Worm (Caenorhabditis elegans) whole organism, L3 larva: ENCODE results near the gene clp-1.

Experiments used
- R02D3.7 ChIP-seq: fragments of 150-350 bp; optimal IDR thresholded peaks from 2 replicates; lab custom pipeline; 2014; ENCODE audit warnings: missing biosample characterization, missing genetic modification characterization
- ceh-16 ChIP-seq: sonication (generic microtip); optimal IDR thresholded peaks from 2 replicates; lab custom pipeline; 2017; ENCODE audit warnings: missing biosample characterization, missing genetic modification characterization
- ceh-28 ChIP-seq: fragments of 150-350 bp; optimal IDR thresholded peaks from 2 replicates; lab custom pipeline; 2014; ENCODE audit warnings: missing biosample characterization, missing genetic modification reagents, missing genetic modification characterization
- ceh-82 ChIP-seq: fragments of 150-350 bp; optimal IDR thresholded peaks from 2 replicates; lab custom pipeline; 2014; ENCODE audit warnings: missing biosample characterization, missing genetic modification characterization
- ceh-9 ChIP-seq: sonication (generic microtip); optimal IDR thresholded peaks from 2 replicates; lab custom pipeline; 2018; ENCODE audit warnings: missing biosample characterization, missing genetic modification characterization
- daf-12 ChIP-seq: fragments of 150-350 bp; optimal IDR thresholded peaks from 2 replicates; lab custom pipeline; 2014; ENCODE audit warnings: missing biosample characterization, missing genetic modification reagents, missing genetic modification characterization
- egl-27 ChIP-seq: sonication (generic microtip); optimal IDR thresholded peaks from 4 replicates; lab custom pipeline; 2017; ENCODE audit warnings: missing biosample characterization, missing genetic modification reagents, missing genetic modification characterization
- egl-5 ChIP-seq: fragments of 150-350 bp; optimal IDR thresholded peaks from 2 replicates; lab custom pipeline; 2017; ENCODE audit warnings: missing biosample characterization, missing genetic modification reagents, missing genetic modification characterization, inconsistent platforms
- elt-1 ChIP-seq: fragments of 150-350 bp; optimal IDR thresholded peaks from 2 replicates; lab custom pipeline; 2014; ENCODE audit warnings: missing biosample characterization, missing genetic modification characterization
- elt-3 ChIP-seq, 3 experiments: fragments of 150-350 bp in 1 of 3; sonication (generic microtip) in 2 of 3; optimal IDR thresholded peaks; 2 replicates in 2 of 3; 4 replicates in 1 of 3; lab custom pipeline; 2014 to 2017; ENCODE audit warnings: missing biosample characterization in 3 of 3, missing genetic modification characterization in 3 of 3
- eor-1 ChIP-seq, 2 experiments: fragments of 150-350 bp; optimal IDR thresholded peaks; 2 replicates each; lab custom pipeline; 2014 to 2018; ENCODE audit warnings: missing biosample characterization in 2 of 2, missing genetic modification characterization in 2 of 2
- fkh-10 ChIP-seq: sonication (generic microtip); optimal IDR thresholded peaks from 2 replicates; lab custom pipeline; 2017; ENCODE audit warnings: missing biosample characterization, missing genetic modification reagents, missing genetic modification characterization
- fkh-2 ChIP-seq: fragments of 150-350 bp; optimal IDR thresholded peaks from 2 replicates; lab custom pipeline; 2014; ENCODE audit warnings: missing biosample characterization, missing genetic modification reagents, missing genetic modification characterization
- hmg-11 ChIP-seq: sonication (generic microtip); optimal IDR thresholded peaks from 2 replicates; lab custom pipeline; 2016; ENCODE audit warnings: missing genetic modification characterization, missing compliant biosample characterization
- jun-1 ChIP-seq: fragments of 150-350 bp; optimal IDR thresholded peaks from 2 replicates; lab custom pipeline; 2014; ENCODE audit warnings: missing biosample characterization, missing genetic modification reagents, missing genetic modification characterization
- lin-15B ChIP-seq: fragments of 150-350 bp; optimal IDR thresholded peaks from 2 replicates; lab custom pipeline; 2014; ENCODE audit warnings: missing biosample characterization, missing genetic modification characterization
- lin-39 ChIP-seq: fragments of 150-350 bp; optimal IDR thresholded peaks from 2 replicates; lab custom pipeline; 2018; ENCODE audit warnings: missing biosample characterization, missing genetic modification reagents, missing genetic modification characterization
- mdl-1 ChIP-seq: fragments of 150-350 bp; optimal IDR thresholded peaks from 2 replicates; lab custom pipeline; 2014; ENCODE audit warnings: missing biosample characterization, missing genetic modification characterization
- mml-1 ChIP-seq: fragments of 150-350 bp; sonication (generic microtip); optimal IDR thresholded peaks from 3 replicates; lab custom pipeline; 2014; ENCODE audit warnings: missing biosample characterization, missing genetic modification characterization
- nhr-11 ChIP-seq: fragments of 150-350 bp; optimal IDR thresholded peaks from 2 replicates; lab custom pipeline; 2014; ENCODE audit warnings: missing biosample characterization, missing genetic modification characterization
- nhr-12 ChIP-seq: fragments of 150-350 bp; optimal IDR thresholded peaks from 2 replicates; lab custom pipeline; 2014; ENCODE audit warnings: missing biosample characterization, missing genetic modification characterization
- nhr-23 ChIP-seq: fragments of 150-350 bp; optimal IDR thresholded peaks from 2 replicates; lab custom pipeline; 2014; ENCODE audit warnings: missing biosample characterization, missing genetic modification reagents, missing genetic modification characterization
- nhr-237 ChIP-seq: fragments of 150-350 bp; optimal IDR thresholded peaks from 2 replicates; lab custom pipeline; 2014; ENCODE audit warnings: missing biosample characterization, missing genetic modification characterization
- nhr-28 ChIP-seq: fragments of 150-350 bp; optimal IDR thresholded peaks from 2 replicates; lab custom pipeline; 2014; ENCODE audit warnings: missing biosample characterization, missing genetic modification characterization
- nhr-67 ChIP-seq: fragments of 150-350 bp; optimal IDR thresholded peaks from 2 replicates; lab custom pipeline; 2014; ENCODE audit warnings: missing biosample characterization, missing genetic modification characterization
- nhr-76 ChIP-seq: fragments of 150-350 bp; sonication (generic microtip); optimal IDR thresholded peaks from 5 replicates; lab custom pipeline; 2014; ENCODE audit warnings: missing biosample characterization, missing genetic modification characterization
- nhr-77 ChIP-seq: fragments of 150-350 bp; optimal IDR thresholded peaks from 2 replicates; lab custom pipeline; 2014; ENCODE audit warnings: missing biosample characterization, missing genetic modification characterization
- pha-4 ChIP-seq: fragments of 150-350 bp; optimal IDR thresholded peaks from 2 replicates; lab custom pipeline; 2014; ENCODE audit warnings: missing biosample characterization, missing genetic modification reagents, missing genetic modification characterization
- pqm-1 ChIP-seq: fragments of 150-350 bp; optimal IDR thresholded peaks from 2 replicates; lab custom pipeline; 2017; ENCODE audit warnings: missing biosample characterization, missing genetic modification characterization, inconsistent platforms
- sea-2 ChIP-seq: fragments of 150-350 bp; sonication (generic microtip); optimal IDR thresholded peaks from 4 replicates; lab custom pipeline; 2014; ENCODE audit warnings: missing biosample characterization, missing genetic modification reagents, missing genetic modification characterization
- skn-1 ChIP-seq: fragments of 150-350 bp; optimal IDR thresholded peaks from 2 replicates; lab custom pipeline; 2014; ENCODE audit warnings: missing biosample characterization, missing genetic modification characterization
- snpc-4 ChIP-seq: fragments of 150-350 bp; optimal IDR thresholded peaks from 2 replicates; lab custom pipeline; 2014; ENCODE audit warnings: missing biosample characterization, missing genetic modification characterization
- tbx-2 ChIP-seq: sonication (generic microtip); optimal IDR thresholded peaks from 2 replicates; lab custom pipeline; 2016; ENCODE audit warnings: mild to moderate bottlenecking, missing genetic modification characterization, missing compliant biosample characterization
- zag-1 ChIP-seq: fragments of 150-350 bp; optimal IDR thresholded peaks from 2 replicates; lab custom pipeline; 2014; ENCODE audit warnings: missing biosample characterization, missing genetic modification characterization
- ztf-11 ChIP-seq: fragments of 150-350 bp; optimal IDR thresholded peaks from 2 replicates; lab custom pipeline; 2014; ENCODE audit warnings: missing biosample characterization, missing genetic modification characterization
- ztf-4 ChIP-seq: fragments of 150-350 bp; optimal IDR thresholded peaks from 2 replicates; lab custom pipeline; 2014; ENCODE audit warnings: missing biosample characterization, missing genetic modification characterization

Gene clp-1

DNA sequence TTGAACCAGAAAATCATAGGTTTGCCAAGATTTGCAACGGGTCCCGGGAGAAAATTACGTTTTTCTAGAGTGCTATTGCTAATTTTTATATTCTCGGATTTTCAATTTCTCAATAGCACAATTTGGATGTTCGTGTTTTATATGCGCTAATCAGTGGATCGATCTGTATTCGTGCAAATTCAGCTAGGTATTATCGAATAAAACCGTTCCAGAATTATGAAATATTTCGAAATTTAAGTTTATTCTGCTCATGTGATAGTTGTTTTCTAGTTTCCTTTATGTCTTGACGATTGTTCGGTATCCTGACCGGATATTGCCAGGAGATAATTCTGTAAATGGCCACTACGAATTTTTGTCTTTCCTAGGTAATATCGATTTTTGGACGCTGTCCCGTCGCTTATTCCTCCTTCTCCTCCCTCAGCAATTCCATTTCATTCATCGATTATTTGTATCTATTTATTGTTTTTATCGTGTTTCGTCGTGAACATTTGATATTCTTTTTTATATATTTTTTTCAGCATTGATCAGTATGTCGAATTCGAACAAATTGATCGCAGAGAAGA lies 30.6 kb downstream of the clp-1 start, which contains the start of gene cit-1.2:
Gene cit-1.2 (plus strand): TSS at position 513 of the 563 bp plus-strand sequence.
- no peak for TF ChIP-seq jun-1 (tag; lab: Kevin White, UChicago)
- TF ChIP-seq hmg-11 (tag; lab: Kevin White, UChicago) = no peak
- TF ChIP-seq elt-1 (tag; lab: Kevin White, UChicago) = no peak
- TF ChIP-seq nhr-237 (tag; lab: Kevin White, UChicago) = no peak
- no peak for TF ChIP-seq ceh-82 (tag; lab: Kevin White, UChicago)
- TF ChIP-seq sea-2 (GFP tag; lab: Kevin White, UChicago) = no peak
- TF ChIP-seq elt-3 (tag; optimal IDR thresholded peaks at IDR 0.05; lab: Kevin White, UChicago) = no peak
- no peak for TF ChIP-seq snpc-4 (tag; lab: Kevin White, UChicago)
- TF ChIP-seq nhr-23 = no peak
- TF ChIP-seq ztf-11 = no peak
- TF ChIP-seq nhr-67 = no peak
- no peak for TF ChIP-seq daf-12 (tag; lab: Kevin White, UChicago)
- TF ChIP-seq eor-1 (tag; optimal IDR thresholded peaks at IDR 0.05; lab: Kevin White, UChicago) = no peak
- TF ChIP-seq, all 47 proteins: peak for 0

DNA sequence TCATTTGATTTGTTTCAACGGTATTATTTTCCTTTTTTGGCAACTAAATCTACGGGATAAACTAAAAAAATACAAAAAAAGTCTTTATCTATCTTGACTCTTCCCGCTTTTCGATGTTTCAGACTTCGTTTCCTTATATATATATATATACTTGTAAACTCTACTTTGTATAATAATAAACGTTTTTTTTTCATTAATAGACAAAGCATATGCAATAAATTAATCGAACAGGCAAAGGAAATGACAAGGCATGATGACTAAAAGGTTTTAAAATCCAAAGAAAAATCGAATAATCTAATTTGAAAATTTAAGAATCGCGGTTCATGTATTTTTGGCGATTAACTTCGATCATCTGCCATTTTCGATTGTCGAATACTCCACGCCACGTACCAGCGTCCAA lies 33.8 kb downstream of the clp-1 start:
- no peak for TF ChIP-seq nhr-12 (tag; lab: Kevin White, UChicago)
- TF ChIP-seq elt-3 (tag; optimal IDR thresholded peaks at IDR 0.05; lab: Kevin White, UChicago) = no peak
- TF ChIP-seq jun-1 (tag; lab: Kevin White, UChicago) = no peak
- no peak for TF ChIP-seq nhr-23
- TF ChIP-seq egl-27 (tag; lab: Kevin White, UChicago) = no peak
- TF ChIP-seq fkh-10 (GFP tag; lab: Kevin White, UChicago) = no peak
- no peak for TF ChIP-seq egl-5 (tag; lab: Kevin White, UChicago)
- no peak for TF ChIP-seq zag-1
- TF ChIP-seq nhr-28 = no peak
- TF ChIP-seq fkh-2 (tag; lab: Kevin White, UChicago) = no peak
- TF ChIP-seq tbx-2 = no peak
- TF ChIP-seq nhr-76 (tag; lab: Kevin White, UChicago) = no peak
- TF ChIP-seq lin-15B (tag; lab: Kevin White, UChicago) = no peak
- no peak for TF ChIP-seq ztf-11
- no peak for TF ChIP-seq mml-1 (tag; lab: Kevin White, UChicago)
- no peak for TF ChIP-seq elt-1 (tag; lab: Kevin White, UChicago)
- TF ChIP-seq daf-12 (tag; lab: Kevin White, UChicago) = no peak
- no peak for TF ChIP-seq skn-1 (tag; lab: Kevin White, UChicago)
- no peak for TF ChIP-seq eor-1 (tag; optimal IDR thresholded peaks at IDR 0.05; lab: Kevin White, UChicago)
- TF ChIP-seq pqm-1 (tag; lab: Kevin White, UChicago) = no peak

DNA sequence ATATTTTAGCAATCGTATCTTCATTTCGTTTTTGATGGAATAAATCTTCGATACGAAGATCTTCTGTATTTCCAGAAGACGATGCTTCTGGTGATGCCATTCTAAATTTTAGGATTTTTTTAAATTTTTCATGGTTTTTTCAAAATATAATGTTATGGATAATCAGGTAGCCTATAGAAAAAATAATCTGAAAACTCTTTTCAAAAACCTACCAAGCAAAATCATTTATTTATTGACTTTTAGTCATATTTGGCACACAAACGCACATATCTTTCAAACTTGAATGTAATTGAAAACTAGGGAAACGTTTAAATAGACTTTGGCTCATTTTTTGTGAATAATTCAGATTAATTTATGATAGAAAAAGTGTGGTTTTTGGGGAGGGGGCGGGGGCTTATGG lies 36.7 kb downstream of the clp-1 start, which contains the start of gene F44B9.5:
Gene F44B9.5 (minus strand): TSS at position 101 of the 400 bp plus-strand sequence.
- no peak for TF ChIP-seq jun-1 (tag; lab: Kevin White, UChicago)
- TF ChIP-seq ceh-28 (tag; lab: Kevin White, UChicago) = no peak
- no peak for TF ChIP-seq lin-15B (tag; lab: Kevin White, UChicago)
- no peak for TF ChIP-seq skn-1 (tag; lab: Kevin White, UChicago)
- no peak for TF ChIP-seq nhr-28
- TF ChIP-seq pha-4 (tag; lab: Kevin White, UChicago) = no peak
- TF ChIP-seq mdl-1 (tag; lab: Kevin White, UChicago) = no peak
- TF ChIP-seq snpc-4 (tag; lab: Kevin White, UChicago) = no peak
- no peak for TF ChIP-seq mml-1 (tag; lab: Kevin White, UChicago)
- no peak for TF ChIP-seq R02D3.7 (tag; lab: Kevin White, UChicago)
- no peak for TF ChIP-seq nhr-11 (tag; lab: Kevin White, UChicago)
- TF ChIP-seq nhr-237 (tag; lab: Kevin White, UChicago) = no peak
- no peak for TF ChIP-seq fkh-10 (GFP tag; lab: Kevin White, UChicago)
- no peak for TF ChIP-seq sea-2 (GFP tag; lab: Kevin White, UChicago)
- TF ChIP-seq nhr-77 = no peak
- TF ChIP-seq ztf-4 = no peak
- TF ChIP-seq ceh-16 (tag; lab: Kevin White, UChicago) = no peak
- TF ChIP-seq, all 47 proteins: peak for 0

DNA sequence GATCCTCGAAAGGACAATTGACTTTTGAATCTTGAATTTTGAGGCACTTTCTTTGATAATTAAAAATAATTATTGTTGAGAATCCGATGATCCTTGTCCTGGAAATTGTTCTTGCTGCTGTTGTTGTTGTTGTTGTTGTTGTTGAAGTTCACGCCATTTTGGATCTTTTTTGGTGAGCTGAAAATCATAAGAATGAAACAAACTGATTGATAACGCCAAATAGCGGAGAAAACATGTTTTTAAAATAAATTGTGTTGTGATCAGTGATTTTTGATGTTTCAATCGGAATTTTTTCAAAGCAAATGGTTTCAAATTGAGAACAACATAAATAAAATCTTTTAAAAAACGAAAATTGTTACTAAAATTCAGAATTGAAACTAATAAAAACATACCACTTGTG lies 37.3 kb downstream of the clp-1 start:
- TF ChIP-seq snpc-4 (tag; lab: Kevin White, UChicago) = no peak
- TF ChIP-seq mml-1 (tag; lab: Kevin White, UChicago) = no peak
- TF ChIP-seq ceh-9 (tag; lab: Kevin White, UChicago) = no peak
- no peak for TF ChIP-seq lin-39
- TF ChIP-seq pqm-1 (tag; lab: Kevin White, UChicago) = no peak
- TF ChIP-seq eor-1 (tag; optimal IDR thresholded peaks at IDR 0.05; lab: Kevin White, UChicago) = no peak
